Worm (Caenorhabditis elegans) whole organism, midembryonic: ENCODE measurements around the gene F38H4.4.

ENCODE experiments used
- T22C8.4 ChIP-seq: fragments of 200-800 bp; sonication (Bioruptor generic); IDR thresholded peaks from 2 replicates; pipeline ENCODE4 v1.3.6; 2022; ENCODE audit warnings: missing genetic modification characterization, missing compliant biosample characterization
- cog-1 ChIP-seq: sonication (generic microtip); optimal IDR thresholded peaks from 2 replicates; lab custom pipeline; 2016; ENCODE audit warnings: missing genetic modification characterization, missing compliant biosample characterization
- flt-1 ChIP-seq: fragments of 200-800 bp; sonication (Bioruptor generic); IDR thresholded peaks from 2 replicates; pipeline ENCODE4 v1.3.6; 2022; ENCODE audit warnings: missing genetic modification characterization, missing compliant biosample characterization
- klf-2 ChIP-seq: fragments of 200-800 bp; sonication (Bioruptor generic); conservative IDR thresholded peaks from 2 replicates; pipeline ENCODE4 v1.3.6; 2022; ENCODE audit warnings: missing genetic modification reagents, missing genetic modification characterization, missing compliant biosample characterization
- med-1 ChIP-seq: sonication (generic microtip); optimal IDR thresholded peaks from 2 replicates; lab custom pipeline; 2017; ENCODE audit warnings: missing genetic modification characterization, mild to moderate bottlenecking, missing compliant biosample characterization, antibody characterized with exemption, missing genetic modification reagents; ENCODE audit not compliant: insufficient read depth
- ref-1 ChIP-seq: fragments of 200-800 bp; sonication (Bioruptor generic); conservative IDR thresholded peaks from 2 replicates; pipeline ENCODE4 v1.3.6; 2022; ENCODE audit warnings: missing genetic modification reagents, missing genetic modification characterization, missing compliant biosample characterization
- ztf-23 ChIP-seq: fragments of 200-800 bp; sonication (Bioruptor generic); IDR thresholded peaks from 2 replicates; pipeline ENCODE4 v1.3.6; 2022; ENCODE audit warnings: missing genetic modification reagents, missing genetic modification characterization, missing compliant biosample characterization
- ztf-29 ChIP-seq: fragments of 200-800 bp; sonication (Bioruptor generic); IDR thresholded peaks from 2 replicates; pipeline ENCODE4 v1.3.6; 2022; ENCODE audit warnings: missing genetic modification reagents, missing genetic modification characterization, missing compliant biosample characterization

DNA sequence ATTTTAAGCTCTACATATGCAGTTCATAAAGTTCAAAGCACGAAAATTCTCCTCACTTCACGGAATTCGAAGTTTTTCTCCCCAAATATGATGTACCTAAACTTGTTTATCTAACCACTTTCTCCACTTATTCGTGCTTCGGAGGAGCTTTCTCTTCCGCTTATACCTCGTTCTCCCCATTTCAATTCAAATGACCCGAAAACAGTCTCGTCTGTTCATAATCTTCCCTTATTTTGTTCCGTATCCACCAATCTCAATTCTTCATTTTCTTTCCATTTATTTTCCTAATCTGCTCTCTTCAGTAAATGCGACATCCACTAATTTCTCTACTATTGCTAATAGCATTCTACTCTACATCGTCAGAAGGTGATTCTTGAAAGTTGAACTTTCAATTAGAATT lies 37.3 kb downstream of the F38H4.4 start, which contains the start of gene let-653:
- no peak for TF ChIP-seq med-1 (GFP tag; lab: Kevin White, UChicago)
- TF ChIP-seq klf-2: no peak
- no peak for TF ChIP-seq flt-1 (GFP tag; lab: Robert Waterston, UW)
- no peak for TF ChIP-seq ztf-23 (GFP tag; lab: Robert Waterston, UW)
- TF ChIP-seq ztf-29 (GFP tag; lab: Robert Waterston, UW): no peak
- no peak for TF ChIP-seq T22C8.4 (GFP tag; lab: Robert Waterston, UW)
- no peak for TF ChIP-seq cog-1 (tag; lab: Kevin White, UChicago)
- TF ChIP-seq ref-1 (GFP tag; lab: Robert Waterston, UW): no peak
